Fruit fly (Drosophila melanogaster) whole organism: ENCODE data around the gene CG12498.

Source experiments
- CG8478 ChIP-seq: fragments of >200 bp; optimal IDR thresholded peaks from 2 replicates; lab custom pipeline; 2018; ENCODE audit warnings: inconsistent platforms
- pan ChIP-seq: fragments of >200 bp; optimal IDR thresholded peaks from 2 replicates; lab custom pipeline; 2017
- psq ChIP-seq: fragments of >200 bp; optimal IDR thresholded peaks from 2 replicates; lab custom pipeline; 2017
- usp ChIP-seq: fragments of >200 bp; optimal IDR thresholded peaks from 2 replicates; lab custom pipeline; 2017; ENCODE audit warnings: missing biosample characterization, missing genetic modification characterization, mixed read lengths

DNA sequence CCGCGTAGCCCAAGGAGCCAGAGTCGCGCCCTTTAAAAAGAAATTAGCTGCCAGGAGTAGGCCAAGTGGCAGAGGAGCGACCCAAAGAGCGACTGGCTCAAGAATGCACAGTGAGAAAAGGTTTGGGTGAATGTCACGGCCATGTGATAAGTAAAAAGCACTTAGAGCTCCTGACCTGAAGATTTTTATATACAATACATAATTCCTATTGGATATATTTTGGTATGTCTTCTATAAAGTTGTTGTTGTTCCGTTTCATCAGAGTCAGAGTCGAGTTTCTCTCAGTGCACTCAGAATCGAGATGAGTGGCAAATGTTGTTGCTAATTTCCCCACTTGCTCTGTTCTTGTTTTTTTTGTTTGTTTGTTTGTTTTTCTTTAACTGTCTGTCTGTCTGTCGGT lies 48.5 kb upstream of the CG12498 start:
- no peak for TF ChIP-seq usp (GFP tag; lab: Kevin White, UChicago)
- no peak for TF ChIP-seq CG8478 (lab: Kevin White, UChicago)
- no peak for TF ChIP-seq psq
- no peak for TF ChIP-seq pan (lab: Kevin White, UChicago)
